Fruit fly (Drosophila melanogaster) whole organism, embryonic: Measurements from ENCODE around the gene COX7AL2.

Experiments used
- Antp ChIP-seq: fragments of 200-800 bp; sonication (Bioruptor generic); optimal IDR thresholded peaks from 3 replicates; lab custom pipeline; 2016; ENCODE audit warnings: missing biosample characterization, missing genetic modification characterization
- BtbVII ChIP-seq: fragments of 200-800 bp; sonication (Bioruptor generic); optimal IDR thresholded peaks from 3 replicates; lab custom pipeline; 2017; ENCODE audit warnings: missing biosample characterization, mild to moderate bottlenecking, missing genetic modification characterization
- Bteb2 ChIP-seq: fragments of 200-800 bp; sonication (Bioruptor generic); optimal IDR thresholded peaks from 2 replicates; lab custom pipeline; 2016; ENCODE audit warnings: missing biosample characterization, missing genetic modification characterization
- CG10209 ChIP-seq: fragments of 200-800 bp; sonication (Bioruptor generic); optimal IDR thresholded peaks from 3 replicates; lab custom pipeline; 2017; ENCODE audit warnings: missing biosample characterization, mild to moderate bottlenecking, missing genetic modification characterization, missing genetic modification reagents
- CG10543 ChIP-seq: fragments of 200-800 bp; sonication (Bioruptor generic); optimal IDR thresholded peaks from 3 replicates; lab custom pipeline; 2017; ENCODE audit warnings: missing biosample characterization, mild to moderate bottlenecking, missing genetic modification characterization, moderate library complexity
- CG11247 ChIP-seq: fragments of 200-800 bp; sonication (Bioruptor generic); IDR thresholded peaks from 2 replicates; pipeline ENCODE4 v1.3.6; 2022; ENCODE audit warnings: missing biosample characterization, missing genetic modification characterization
- CG11695 ChIP-seq: fragments of 200-800 bp; sonication (Bioruptor generic); IDR thresholded peaks from 3 replicates; pipeline ENCODE4 v1.3.6; 2022; ENCODE audit warnings: missing biosample characterization, missing genetic modification characterization
- CG11723 ChIP-seq: fragments of 200-800 bp; sonication (Bioruptor generic); optimal IDR thresholded peaks from 2 replicates; lab custom pipeline; 2017; ENCODE audit warnings: missing biosample characterization, mild to moderate bottlenecking, missing genetic modification characterization
- CG1602 ChIP-seq: fragments of 200-800 bp; sonication (Bioruptor generic); optimal IDR thresholded peaks from 3 replicates; lab custom pipeline; 2016; ENCODE audit warnings: missing biosample characterization, missing genetic modification characterization
- CG16815 ChIP-seq: fragments of 200-800 bp; sonication (Bioruptor generic); optimal IDR thresholded peaks from 3 replicates; lab custom pipeline; 2017; ENCODE audit warnings: missing biosample characterization, mild to moderate bottlenecking, missing genetic modification characterization
- CG17328 ChIP-seq: fragments of 200-800 bp; sonication (Bioruptor generic); IDR thresholded peaks from 2 replicates; pipeline ENCODE4 v1.3.6; 2022; ENCODE audit warnings: missing biosample characterization, missing genetic modification characterization
- CG2202 ChIP-seq: fragments of 200-800 bp; sonication (Bioruptor generic); optimal IDR thresholded peaks from 2 replicates; lab custom pipeline; 2018; ENCODE audit warnings: missing biosample characterization, mild to moderate bottlenecking, missing genetic modification characterization
- CG2875 ChIP-seq: fragments of 200-800 bp; sonication (Bioruptor generic); optimal IDR thresholded peaks from 2 replicates; lab custom pipeline; 2017; ENCODE audit warnings: missing biosample characterization, mild to moderate bottlenecking, missing genetic modification characterization, missing genetic modification reagents
- CG3163 ChIP-seq: fragments of 200-800 bp; sonication (Bioruptor generic); optimal IDR thresholded peaks from 3 replicates; lab custom pipeline; 2016; ENCODE audit warnings: missing biosample characterization, missing genetic modification characterization
- CG32772 ChIP-seq: fragments of 200-800 bp; sonication (Bioruptor generic); IDR thresholded peaks from 2 replicates; pipeline ENCODE4 v1.3.6; 2022; ENCODE audit warnings: missing biosample characterization, missing genetic modification characterization
- CG4820 ChIP-seq: fragments of 200-800 bp; sonication (Bioruptor generic); optimal IDR thresholded peaks from 3 replicates; lab custom pipeline; 2016; ENCODE audit warnings: missing biosample characterization, missing genetic modification characterization
- CG7987 ChIP-seq: fragments of 200-800 bp; sonication (Bioruptor generic); optimal IDR thresholded peaks from 2 replicates; lab custom pipeline; 2018; ENCODE audit warnings: missing biosample characterization, mild to moderate bottlenecking, missing genetic modification characterization, moderate library complexity
- CG9437 ChIP-seq: fragments of 200-800 bp; sonication (Bioruptor generic); optimal IDR thresholded peaks from 2 replicates; lab custom pipeline; 2018; ENCODE audit warnings: missing biosample characterization, mild to moderate bottlenecking, missing genetic modification characterization
- CG9609 ChIP-seq: fragments of 200-800 bp; sonication (Bioruptor generic); optimal IDR thresholded peaks from 3 replicates; lab custom pipeline; 2016; ENCODE audit warnings: missing biosample characterization, missing genetic modification characterization
- CG9932 ChIP-seq: fragments of 200-800 bp; sonication (Bioruptor generic); IDR thresholded peaks from 2 replicates; pipeline ENCODE4 v1.3.6; 2022; ENCODE audit warnings: missing biosample characterization, missing genetic modification characterization
- Doc3 ChIP-seq: fragments of 200-800 bp; sonication (Bioruptor generic); IDR thresholded peaks from 3 replicates; pipeline ENCODE4 v1.3.6; 2022; ENCODE audit warnings: missing biosample characterization, missing genetic modification characterization; ENCODE audit not compliant: partially characterized antibody
- Elba2 ChIP-seq: fragments of 200-800 bp; sonication (Bioruptor generic); optimal IDR thresholded peaks from 3 replicates; lab custom pipeline; 2016; ENCODE audit warnings: missing biosample characterization, missing genetic modification characterization
- Ets97D ChIP-seq: fragments of 200-800 bp; sonication (Bioruptor generic); optimal IDR thresholded peaks from 3 replicates; lab custom pipeline; 2016; ENCODE audit warnings: missing biosample characterization, missing genetic modification characterization
- H2.0 ChIP-seq: fragments of 200-800 bp; sonication (Bioruptor generic); IDR thresholded peaks from 2 replicates; pipeline ENCODE4 v1.3.6; 2022; ENCODE audit warnings: missing biosample characterization, missing genetic modification characterization
- HLH3B ChIP-seq: fragments of 200-800 bp; sonication (Bioruptor generic); IDR thresholded peaks from 2 replicates; pipeline ENCODE4 v1.3.6; 2022; ENCODE audit warnings: missing biosample characterization, missing genetic modification characterization
- Hr78 ChIP-seq, 2 experiments: fragments of 200-800 bp in 1 of 2; fragments of >200 bp in 1 of 2; sonication (Bioruptor generic) in 1 of 2; optimal IDR thresholded peaks; 2 replicates each; lab custom pipeline; 2017 to 2019; ENCODE audit warnings: missing biosample characterization in 2 of 2, missing genetic modification characterization in 2 of 2, mild to moderate bottlenecking in 1 of 2, moderate library complexity in 1 of 2
- Lpt ChIP-seq: fragments of >200 bp; optimal IDR thresholded peaks from 2 replicates; lab custom pipeline; 2018; ENCODE audit warnings: missing biosample characterization, missing genetic modification characterization
- MBD-R2 ChIP-seq: fragments of 200-800 bp; sonication (Bioruptor generic); IDR thresholded peaks from 2 replicates; pipeline ENCODE4 v1.3.6; 2022; ENCODE audit warnings: missing biosample characterization, missing genetic modification characterization
- Med ChIP-seq: fragments of 200-800 bp; sonication (Bioruptor generic); peaks from one replicate; lab custom pipeline; 2016; ENCODE audit warnings: missing biosample characterization, missing genetic modification characterization, mild to moderate bottlenecking, inconsistent platforms, moderate library complexity
- NC2α ChIP-seq: fragments of 200-800 bp; sonication (Bioruptor generic); optimal IDR thresholded peaks from 2 replicates; lab custom pipeline; 2016; ENCODE audit warnings: missing biosample characterization, missing genetic modification characterization
- Spps ChIP-seq: fragments of 200-800 bp; sonication (Bioruptor generic); optimal IDR thresholded peaks from 2 replicates; lab custom pipeline; 2018; ENCODE audit warnings: missing biosample characterization, mild to moderate bottlenecking, missing genetic modification characterization
- Vsx1 ChIP-seq: fragments of 200-800 bp; sonication (Bioruptor generic); optimal IDR thresholded peaks from 2 replicates; lab custom pipeline; 2017; ENCODE audit warnings: missing biosample characterization, mild to moderate bottlenecking, missing genetic modification characterization, missing genetic modification reagents
- amos ChIP-seq: fragments of 200-800 bp; sonication (Bioruptor generic); IDR thresholded peaks from 2 replicates; pipeline ENCODE4 v1.3.6; 2022; ENCODE audit warnings: missing biosample characterization, missing genetic modification characterization; ENCODE audit not compliant: partially characterized antibody
- chif ChIP-seq, 2 experiments: fragments of 200-800 bp; sonication (Bioruptor generic); optimal IDR thresholded peaks; 3 replicates each; lab custom pipeline; 2016; ENCODE audit warnings: missing biosample characterization in 2 of 2, missing genetic modification characterization in 2 of 2
- ci ChIP-seq: fragments of 200-800 bp; sonication (Bioruptor generic); IDR thresholded peaks from 3 replicates; pipeline ENCODE4 v1.3.6; 2022; ENCODE audit warnings: missing biosample characterization, missing genetic modification characterization
- dan ChIP-seq: fragments of 200-800 bp; sonication (Bioruptor generic); IDR thresholded peaks from 2 replicates; pipeline ENCODE4 v1.3.6; 2022; ENCODE audit warnings: missing biosample characterization, missing genetic modification characterization
- dimm ChIP-seq: fragments of 200-800 bp; sonication (Bioruptor generic); IDR thresholded peaks from 2 replicates; pipeline ENCODE4 v1.3.6; 2022; ENCODE audit warnings: missing biosample characterization, missing genetic modification characterization
- eve ChIP-seq, 2 experiments: fragments of >200 bp; optimal IDR thresholded peaks; 2 replicates each; lab custom pipeline; 2017; ENCODE audit warnings: missing biosample characterization in 2 of 2, missing genetic modification characterization in 2 of 2
- her ChIP-seq: fragments of 200-800 bp; sonication (Bioruptor generic); optimal IDR thresholded peaks from 2 replicates; lab custom pipeline; 2016; ENCODE audit warnings: missing biosample characterization, missing genetic modification characterization
- jigr1 ChIP-seq: fragments of 200-800 bp; sonication (Bioruptor generic); IDR thresholded peaks from 3 replicates; pipeline ENCODE4 v1.3.6; 2022; ENCODE audit warnings: missing biosample characterization, missing genetic modification characterization
- lbe ChIP-seq: fragments of 200-800 bp; sonication (Bioruptor generic); optimal IDR thresholded peaks from 2 replicates; lab custom pipeline; 2016; ENCODE audit warnings: missing biosample characterization, mild to moderate bottlenecking, missing genetic modification characterization
- nerfin-1 ChIP-seq: fragments of 200-800 bp; sonication (Bioruptor generic); optimal IDR thresholded peaks from 3 replicates; lab custom pipeline; 2019; ENCODE audit warnings: missing biosample characterization, mild to moderate bottlenecking, missing genetic modification characterization, moderate library complexity
- odd ChIP-seq: fragments of 200-800 bp; sonication (Bioruptor generic); optimal IDR thresholded peaks from 2 replicates; lab custom pipeline; 2017; ENCODE audit warnings: missing biosample characterization, mild to moderate bottlenecking, missing genetic modification characterization
- org-1 ChIP-seq: fragments of 200-800 bp; sonication (Bioruptor generic); optimal IDR thresholded peaks from 2 replicates; lab custom pipeline; 2017; ENCODE audit warnings: missing biosample characterization, missing genetic modification characterization
- phol ChIP-seq: fragments of 200-800 bp; sonication (Bioruptor generic); optimal IDR thresholded peaks from 3 replicates; lab custom pipeline; 2018; ENCODE audit warnings: missing biosample characterization, mild to moderate bottlenecking, missing genetic modification characterization, moderate library complexity
- pita ChIP-seq: fragments of 200-800 bp; sonication (Bioruptor generic); optimal IDR thresholded peaks from 2 replicates; lab custom pipeline; 2017; ENCODE audit warnings: missing biosample characterization, mild to moderate bottlenecking, missing genetic modification characterization
- row ChIP-seq: fragments of 200-800 bp; sonication (Bioruptor generic); IDR thresholded peaks from 3 replicates; pipeline ENCODE4 v1.3.6; 2022; ENCODE audit warnings: missing biosample characterization, missing genetic modification characterization
- salm ChIP-seq: fragments of 200-800 bp; sonication (Bioruptor generic); optimal IDR thresholded peaks from 2 replicates; lab custom pipeline; 2018; ENCODE audit warnings: missing biosample characterization, mild to moderate bottlenecking, missing genetic modification characterization
- tna ChIP-seq: fragments of 200-800 bp; sonication (Bioruptor generic); IDR thresholded peaks from 2 replicates; pipeline ENCODE4 v1.3.6; 2022; ENCODE audit warnings: missing biosample characterization, missing genetic modification characterization; ENCODE audit not compliant: partially characterized antibody
- toy ChIP-seq: fragments of 200-800 bp; sonication (Bioruptor generic); IDR thresholded peaks from 2 replicates; pipeline ENCODE4 v1.3.6; 2022; ENCODE audit warnings: missing biosample characterization, missing genetic modification characterization
- zen2 ChIP-seq: fragments of 200-800 bp; sonication (Bioruptor generic); IDR thresholded peaks from 3 replicates; pipeline ENCODE4 v1.3.6; 2022; ENCODE audit warnings: missing biosample characterization, missing genetic modification characterization; ENCODE audit not compliant: partially characterized antibody

The COX7AL2 gene

DNA sequence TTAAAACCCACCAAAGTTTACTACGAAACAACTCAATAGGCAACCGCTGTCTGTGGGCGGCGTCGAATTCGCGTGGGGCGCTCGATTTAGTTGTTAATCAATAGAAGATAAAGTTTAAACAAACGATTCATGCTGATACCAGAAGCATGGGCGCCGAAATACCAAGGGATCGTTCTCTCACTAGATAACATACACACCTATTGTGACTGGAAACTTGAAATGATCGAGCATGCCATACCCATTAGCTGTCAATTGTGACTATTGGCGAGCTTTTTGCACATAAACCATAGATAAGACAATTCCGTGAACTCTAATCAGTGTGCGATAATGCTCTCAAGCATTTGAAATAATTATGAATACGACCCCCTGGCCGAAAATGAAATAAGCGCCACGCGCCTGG, 18.3 kb downstream of the COX7AL2 start (continued):
- TF ChIP-seq CG11695 (GFP tag; lab: Robert Waterston, UW) = peak; percentile 66
- TF ChIP-seq phol = peak; percentile 83
- TF ChIP-seq Antp = peak; percentile 90
- peak; percentile 85 for TF ChIP-seq CG9932
- no peak for TF ChIP-seq dan (GFP tag; lab: Robert Waterston, UW)
- no peak for TF ChIP-seq CG17328
- TF ChIP-seq Spps (tag; lab: Kevin White, UChicago) = no peak
- TF ChIP-seq row (GFP tag; lab: Robert Waterston, UW) = peak; percentile 76
- peak; percentile 40 for TF ChIP-seq CG1602 (GFP tag; lab: Kevin White, UChicago)
- peak; percentile 34 for TF ChIP-seq CG16815 (GFP tag; lab: Kevin White, UChicago)
- TF ChIP-seq Vsx1 = peak; percentile 8
- peak; percentile 45 for TF ChIP-seq CG3163 (GFP tag; lab: Kevin White, UChicago)
- TF ChIP-seq Doc3 (GFP tag; lab: Robert Waterston, UW) = no peak
- TF ChIP-seq CG9609 (GFP tag; lab: Kevin White, UChicago) = peak; percentile 82
- TF ChIP-seq H2.0 (GFP tag; lab: Robert Waterston, UW) = peak; percentile 54; the same call in 1 of the 2 replicates
- TF ChIP-seq CG10209 (GFP tag; lab: Kevin White, UChicago) = peak; percentile 77
- peak; percentile 8 for TF ChIP-seq CG2875 (GFP tag; lab: Kevin White, UChicago)
- TF ChIP-seq org-1 (GFP tag; lab: Kevin White, UChicago) = peak; percentile 65
- no peak for TF ChIP-seq zen2
- TF ChIP-seq nerfin-1 (tag; lab: Kevin White, UChicago) = peak; percentile 59
- peak; percentile 29 for TF ChIP-seq CG10543 (GFP tag; lab: Kevin White, UChicago)
- peak; percentile 21 for TF ChIP-seq Ets97D (GFP tag; lab: Kevin White, UChicago)
- TF ChIP-seq Elba2 (GFP tag; lab: Kevin White, UChicago) = no peak
- TF ChIP-seq eve (GFP tag; optimal IDR thresholded peaks at IDR 0.05; lab: Kevin White, UChicago) = peak in 1 of 2 experiments; percentile 87
- peak; percentile 44 for TF ChIP-seq CG11247 (GFP tag; lab: Robert Waterston, UW)
- TF ChIP-seq ci (GFP tag; lab: Robert Waterston, UW) = peak; percentile 64; the same call in 2 of the 3 replicates
- 0 out of 2 replicates have a peak, but pooled peaks have one; percentile 3 for TF ChIP-seq dimm (GFP tag; lab: Robert Waterston, UW)
- no peak for TF ChIP-seq Hr78 (GFP tag; optimal IDR thresholded peaks at IDR 0.05; lab: Kevin White, UChicago)
- TF ChIP-seq chif (GFP tag; optimal IDR thresholded peaks at IDR 0.05; lab: Kevin White, UChicago) = peak; percentile 58 to 63
- peak; percentile 60 for TF ChIP-seq Bteb2 (GFP tag; lab: Kevin White, UChicago)
- TF ChIP-seq MBD-R2 (GFP tag; lab: Robert Waterston, UW) = peak; percentile 41; the same call in 1 of the 2 replicates
- TF ChIP-seq pita (GFP tag; lab: Kevin White, UChicago) = no peak
- TF ChIP-seq CG32772 (GFP tag; lab: Robert Waterston, UW) = peak; percentile 66
- TF ChIP-seq Med (GFP tag; lab: Kevin White, UChicago) = peak; percentile 96
- peak; percentile 61 for TF ChIP-seq CG4820
- TF ChIP-seq Lpt = no peak
- no peak for TF ChIP-seq odd
- peak; percentile 55; the same call in 2 of the 3 replicates for TF ChIP-seq jigr1 (GFP tag; lab: Robert Waterston, UW)
- peak; percentile 72 for TF ChIP-seq salm
- TF ChIP-seq CG7987 (GFP tag; lab: Kevin White, UChicago) = peak; percentile 54
- TF ChIP-seq HLH3B (GFP tag; lab: Robert Waterston, UW) = peak; percentile 81
- TF ChIP-seq CG11723 (GFP tag; lab: Kevin White, UChicago) = peak; percentile 51
- no peak for TF ChIP-seq lbe
- TF ChIP-seq toy (GFP tag; lab: Robert Waterston, UW) = 0 out of 2 replicates have a peak, but pooled peaks have one; percentile 44
- no peak for TF ChIP-seq tna (GFP tag; lab: Robert Waterston, UW)
- no peak for TF ChIP-seq CG2202 (tag; lab: Kevin White, UChicago)
- peak; percentile 80 for TF ChIP-seq her (GFP tag; lab: Kevin White, UChicago)
- TF ChIP-seq amos = no peak
- peak; percentile 33 for TF ChIP-seq CG9437
- TF ChIP-seq BtbVII (GFP tag; lab: Kevin White, UChicago) = peak; percentile 63
- peak; percentile 67 for TF ChIP-seq NC2α
